Worm (Caenorhabditis elegans) whole organism, midembryonic: ENCODE measurements around the gene str-138.

Experiments used
- T22C8.4 ChIP-seq: fragments of 200-800 bp; sonication (Bioruptor generic); IDR thresholded peaks from 2 replicates; pipeline ENCODE4 v1.3.6; 2022; ENCODE audit warnings: missing genetic modification characterization, missing compliant biosample characterization
- cog-1 ChIP-seq: sonication (generic microtip); optimal IDR thresholded peaks from 2 replicates; lab custom pipeline; 2016; ENCODE audit warnings: missing genetic modification characterization, missing compliant biosample characterization
- flt-1 ChIP-seq: fragments of 200-800 bp; sonication (Bioruptor generic); IDR thresholded peaks from 2 replicates; pipeline ENCODE4 v1.3.6; 2022; ENCODE audit warnings: missing genetic modification characterization, missing compliant biosample characterization
- med-1 ChIP-seq: sonication (generic microtip); optimal IDR thresholded peaks from 2 replicates; lab custom pipeline; 2017; ENCODE audit warnings: missing genetic modification characterization, mild to moderate bottlenecking, missing compliant biosample characterization, antibody characterized with exemption, missing genetic modification reagents; ENCODE audit not compliant: insufficient read depth
- ref-1 ChIP-seq: fragments of 200-800 bp; sonication (Bioruptor generic); conservative IDR thresholded peaks from 2 replicates; pipeline ENCODE4 v1.3.6; 2022; ENCODE audit warnings: missing genetic modification reagents, missing genetic modification characterization, missing compliant biosample characterization
- tab-1 ChIP-seq: fragments of 200-800 bp; sonication (Bioruptor generic); IDR thresholded peaks from 2 replicates; pipeline ENCODE4 v1.3.6; 2022; ENCODE audit warnings: missing genetic modification characterization, missing compliant biosample characterization
- ztf-29 ChIP-seq: fragments of 200-800 bp; sonication (Bioruptor generic); IDR thresholded peaks from 2 replicates; pipeline ENCODE4 v1.3.6; 2022; ENCODE audit warnings: missing genetic modification reagents, missing genetic modification characterization, missing compliant biosample characterization

ce11 chrV:8018919-8019318 lies 39.5 kb upstream of the str-138 start:
- TF ChIP-seq flt-1 (GFP tag; lab: Robert Waterston, UW): no peak
- TF ChIP-seq cog-1 (tag; lab: Kevin White, UChicago): no peak
- TF ChIP-seq med-1 (GFP tag; lab: Kevin White, UChicago): no peak
- no peak for TF ChIP-seq T22C8.4 (GFP tag; lab: Robert Waterston, UW)
- TF ChIP-seq tab-1 (GFP tag; lab: Robert Waterston, UW): no peak
- TF ChIP-seq ztf-29 (GFP tag; lab: Robert Waterston, UW): no peak
- no peak for TF ChIP-seq ref-1 (GFP tag; lab: Robert Waterston, UW)
